Fruit fly (Drosophila melanogaster): Measurements from ENCODE around the gene Srx.
A peak's percentile ranks its signal among the peaks of the same experiment; 100 is the strongest.

Gene Srx

dm6 chrX:17850179-17850578 is 6.6 kb upstream of the Srx start, which contains the start of the genes CG15814 and Spt7 (continued):
- TF ChIP-seq CG7372 (GFP tag; IDR thresholded peaks at IDR 0.05), result 0 out of 2 replicates have a peak, but pooled peaks have one; percentile 13
- TF ChIP-seq Trl (optimal IDR thresholded peaks at IDR 0.05), result no peak
- peak; percentile 51 for TF ChIP-seq Trl (GFP tag; optimal IDR thresholded peaks at IDR 0.05)
- no peak for TF ChIP-seq Nf-YA (GFP tag; IDR thresholded peaks at IDR 0.05)
- TF ChIP-seq mld (GFP tag; IDR thresholded peaks at IDR 0.05; ENCODE audit: partially characterized antibody), result peak; percentile 82
- peak; percentile 58; the same call in 2 of the 3 replicates for TF ChIP-seq croc (GFP tag; conservative IDR thresholded peaks at IDR 0.05)
- peak; percentile 85 for TF ChIP-seq CG15514 (GFP tag; optimal IDR thresholded peaks at IDR 0.05)
- TF ChIP-seq CG17186 (GFP tag; optimal IDR thresholded peaks at IDR 0.05), result peak; percentile 83
- TF ChIP-seq CG3847 (GFP tag; IDR thresholded peaks at IDR 0.05), result peak; percentile 48
- TF ChIP-seq CG10979 (tag; optimal IDR thresholded peaks at IDR 0.05), result no peak
- TF ChIP-seq E2f2 (GFP tag; IDR thresholded peaks at IDR 0.05), result peak; percentile 58
- peak; percentile 83 for TF ChIP-seq CG2116 (GFP tag; optimal IDR thresholded peaks at IDR 0.05)
- TF ChIP-seq Rfx (GFP tag; IDR thresholded peaks at IDR 0.05), result peak; percentile 66
- TF ChIP-seq HHEX (GFP tag; optimal IDR thresholded peaks at IDR 0.05), result peak; percentile 30
- peak; percentile 92 for TF ChIP-seq bbx (GFP tag; IDR thresholded peaks at IDR 0.05; ENCODE audit: partially characterized antibody)
- peak; percentile 31 for TF ChIP-seq CG17385 (GFP tag; optimal IDR thresholded peaks at IDR 0.05)
- peak; percentile 84 for TF ChIP-seq HmgZ (tag; optimal IDR thresholded peaks at IDR 0.05)
- peak; percentile 27 for TF ChIP-seq CG13123 (GFP tag; optimal IDR thresholded peaks at IDR 0.05)
- peak; percentile 73 for TF ChIP-seq CG34376 (GFP tag; optimal IDR thresholded peaks at IDR 0.05)
- TF ChIP-seq gem (tag; optimal IDR thresholded peaks at IDR 0.05), result no peak
- peak; percentile 78 for TF ChIP-seq YL-1 (GFP tag; optimal IDR thresholded peaks at IDR 0.05)
- TF ChIP-seq ERR (GFP tag; optimal IDR thresholded peaks at IDR 0.05), result peak; percentile 13
- TF ChIP-seq tna (GFP tag; IDR thresholded peaks at IDR 0.05; ENCODE audit: partially characterized antibody), result peak; percentile 74
- peak; percentile 41 for TF ChIP-seq CG15696 (tag; optimal IDR thresholded peaks at IDR 0.05)
- no peak for TF ChIP-seq CG16779 (GFP tag; IDR thresholded peaks at IDR 0.05)
- TF ChIP-seq Dll (GFP tag; IDR thresholded peaks at IDR 0.05; ENCODE audit: partially characterized antibody), result peak; percentile 82
- peak; percentile 33 for TF ChIP-seq PHDP (tag; optimal IDR thresholded peaks at IDR 0.05)
- no peak for TF ChIP-seq Optix (GFP tag; IDR thresholded peaks at IDR 0.05)
- no peak for TF ChIP-seq CG10462 (GFP tag; optimal IDR thresholded peaks at IDR 0.05)
- TF ChIP-seq maf-S (GFP tag; optimal IDR thresholded peaks at IDR 0.05), result peak; percentile 6
- no peak for TF ChIP-seq corto (GFP tag; optimal IDR thresholded peaks at IDR 0.05)
- no peak for TF ChIP-seq scrt (GFP tag; optimal IDR thresholded peaks at IDR 0.05)
- no peak for TF ChIP-seq Dbx (GFP tag; IDR thresholded peaks at IDR 0.05)
- peak; percentile 13 for TF ChIP-seq CG9817 (tag; optimal IDR thresholded peaks at IDR 0.05)
- TF ChIP-seq CG14014 (GFP tag; IDR thresholded peaks at IDR 0.05), result peak; percentile 18; the same call in 1 of the 2 replicates
- TF ChIP-seq lilli (GFP tag; optimal IDR thresholded peaks at IDR 0.05), result peak; percentile 16
- peak; percentile 44 for TF ChIP-seq CG2712 (tag; optimal IDR thresholded peaks at IDR 0.05)
- peak; percentile 84 for TF ChIP-seq Sry-δ (GFP tag; optimal IDR thresholded peaks at IDR 0.05)
- TF ChIP-seq Side (GFP tag; optimal IDR thresholded peaks at IDR 0.05), result no peak
- TF ChIP-seq slbo (GFP tag; IDR thresholded peaks at IDR 0.05), result 0 out of 2 replicates have a peak, but pooled peaks have one; percentile 12
- TF ChIP-seq CG17361 (GFP tag; IDR thresholded peaks at IDR 0.05), result 0 out of 3 replicates have a peak, but pooled peaks have one; percentile 25
- peak; percentile 26 for TF ChIP-seq CG17359 (tag; optimal IDR thresholded peaks at IDR 0.05)
- TF ChIP-seq nmo (GFP tag; optimal IDR thresholded peaks at IDR 0.05), result peak; percentile 52
- TF ChIP-seq insv (GFP tag; optimal IDR thresholded peaks at IDR 0.05), result peak in 1 of 2 experiments; percentile 55
- TF ChIP-seq tx (GFP tag; optimal IDR thresholded peaks at IDR 0.05), result peak; percentile 15
- no peak for TF ChIP-seq ab (GFP tag; optimal IDR thresholded peaks at IDR 0.05)
- TF ChIP-seq Sin3A (optimal IDR thresholded peaks at IDR 0.05), result peak; percentile 82
- TF ChIP-seq CG13775 (GFP tag; optimal IDR thresholded peaks at IDR 0.05), result peak; percentile 17
- TF ChIP-seq Spps (tag; optimal IDR thresholded peaks at IDR 0.05), result no peak
- TF ChIP-seq Dp (GFP tag; optimal IDR thresholded peaks at IDR 0.05), result peak; percentile 54
- TF ChIP-seq CG12299 (tag; optimal IDR thresholded peaks at IDR 0.05), result peak; percentile 4
